Worm (Caenorhabditis elegans) whole organism, L3 larva: ENCODE measurements around the gene ilkp-1.

ENCODE experiments used
- R02D3.7 ChIP-seq: fragments of 150-350 bp; optimal IDR thresholded peaks from 2 replicates; lab custom pipeline; 2014; ENCODE audit warnings: missing biosample characterization, missing genetic modification characterization
- ZK546.5 ChIP-seq: sonication (generic microtip); optimal IDR thresholded peaks from 2 replicates; lab custom pipeline; 2017; ENCODE audit warnings: missing biosample characterization, missing genetic modification characterization
- aly-2 ChIP-seq: fragments of 150-350 bp; optimal IDR thresholded peaks from 2 replicates; lab custom pipeline; 2014; ENCODE audit warnings: missing biosample characterization, missing genetic modification characterization
- ceh-16 ChIP-seq: sonication (generic microtip); optimal IDR thresholded peaks from 2 replicates; lab custom pipeline; 2017; ENCODE audit warnings: missing biosample characterization, missing genetic modification characterization
- ceh-28 ChIP-seq: fragments of 150-350 bp; optimal IDR thresholded peaks from 2 replicates; lab custom pipeline; 2014; ENCODE audit warnings: missing biosample characterization, missing genetic modification reagents, missing genetic modification characterization
- ceh-82 ChIP-seq: fragments of 150-350 bp; optimal IDR thresholded peaks from 2 replicates; lab custom pipeline; 2014; ENCODE audit warnings: missing biosample characterization, missing genetic modification characterization
- ceh-9 ChIP-seq: sonication (generic microtip); optimal IDR thresholded peaks from 2 replicates; lab custom pipeline; 2018; ENCODE audit warnings: missing biosample characterization, missing genetic modification characterization
- egl-27 ChIP-seq: sonication (generic microtip); optimal IDR thresholded peaks from 4 replicates; lab custom pipeline; 2017; ENCODE audit warnings: missing biosample characterization, missing genetic modification reagents, missing genetic modification characterization
- egl-5 ChIP-seq: fragments of 150-350 bp; optimal IDR thresholded peaks from 2 replicates; lab custom pipeline; 2017; ENCODE audit warnings: missing biosample characterization, missing genetic modification reagents, missing genetic modification characterization, inconsistent platforms
- elt-1 ChIP-seq: fragments of 150-350 bp; optimal IDR thresholded peaks from 2 replicates; lab custom pipeline; 2014; ENCODE audit warnings: missing biosample characterization, missing genetic modification characterization
- elt-3 ChIP-seq, 3 experiments: fragments of 150-350 bp in 1 of 3; sonication (generic microtip) in 2 of 3; optimal IDR thresholded peaks; 2 replicates in 2 of 3; 4 replicates in 1 of 3; lab custom pipeline; 2014 to 2017; ENCODE audit warnings: missing biosample characterization in 3 of 3, missing genetic modification characterization in 3 of 3
- fkh-10 ChIP-seq: sonication (generic microtip); optimal IDR thresholded peaks from 2 replicates; lab custom pipeline; 2017; ENCODE audit warnings: missing biosample characterization, missing genetic modification reagents, missing genetic modification characterization
- fkh-2 ChIP-seq: fragments of 150-350 bp; optimal IDR thresholded peaks from 2 replicates; lab custom pipeline; 2014; ENCODE audit warnings: missing biosample characterization, missing genetic modification reagents, missing genetic modification characterization
- jun-1 ChIP-seq: fragments of 150-350 bp; optimal IDR thresholded peaks from 2 replicates; lab custom pipeline; 2014; ENCODE audit warnings: missing biosample characterization, missing genetic modification reagents, missing genetic modification characterization
- lsy-12 ChIP-seq: sonication (generic microtip); optimal IDR thresholded peaks from 2 replicates; lab custom pipeline; 2016; ENCODE audit warnings: mild to moderate bottlenecking, missing genetic modification characterization, missing compliant biosample characterization
- mdl-1 ChIP-seq: fragments of 150-350 bp; optimal IDR thresholded peaks from 2 replicates; lab custom pipeline; 2014; ENCODE audit warnings: missing biosample characterization, missing genetic modification characterization
- mml-1 ChIP-seq: fragments of 150-350 bp; sonication (generic microtip); optimal IDR thresholded peaks from 3 replicates; lab custom pipeline; 2014; ENCODE audit warnings: missing biosample characterization, missing genetic modification characterization
- nfya-1 ChIP-seq: sonication (generic microtip); optimal IDR thresholded peaks from 2 replicates; lab custom pipeline; 2017; ENCODE audit warnings: missing genetic modification characterization, mild to moderate bottlenecking, missing compliant biosample characterization, antibody characterized with exemption, moderate library complexity; ENCODE audit not compliant: insufficient read depth
- nhr-11 ChIP-seq: fragments of 150-350 bp; optimal IDR thresholded peaks from 2 replicates; lab custom pipeline; 2014; ENCODE audit warnings: missing biosample characterization, missing genetic modification characterization
- nhr-12 ChIP-seq: fragments of 150-350 bp; optimal IDR thresholded peaks from 2 replicates; lab custom pipeline; 2014; ENCODE audit warnings: missing biosample characterization, missing genetic modification characterization
- nhr-23 ChIP-seq: fragments of 150-350 bp; optimal IDR thresholded peaks from 2 replicates; lab custom pipeline; 2014; ENCODE audit warnings: missing biosample characterization, missing genetic modification reagents, missing genetic modification characterization
- nhr-237 ChIP-seq: fragments of 150-350 bp; optimal IDR thresholded peaks from 2 replicates; lab custom pipeline; 2014; ENCODE audit warnings: missing biosample characterization, missing genetic modification characterization
- nhr-43 ChIP-seq: sonication (generic microtip); optimal IDR thresholded peaks from 2 replicates; lab custom pipeline; 2016; ENCODE audit warnings: mild to moderate bottlenecking, missing genetic modification characterization, missing compliant biosample characterization; ENCODE audit not compliant: poor library complexity, severe bottlenecking
- nhr-67 ChIP-seq: fragments of 150-350 bp; optimal IDR thresholded peaks from 2 replicates; lab custom pipeline; 2014; ENCODE audit warnings: missing biosample characterization, missing genetic modification characterization
- nhr-77 ChIP-seq: fragments of 150-350 bp; optimal IDR thresholded peaks from 2 replicates; lab custom pipeline; 2014; ENCODE audit warnings: missing biosample characterization, missing genetic modification characterization
- pha-4 ChIP-seq: fragments of 150-350 bp; optimal IDR thresholded peaks from 2 replicates; lab custom pipeline; 2014; ENCODE audit warnings: missing biosample characterization, missing genetic modification reagents, missing genetic modification characterization
- pqm-1 ChIP-seq: fragments of 150-350 bp; optimal IDR thresholded peaks from 2 replicates; lab custom pipeline; 2017; ENCODE audit warnings: missing biosample characterization, missing genetic modification characterization, inconsistent platforms
- skn-1 ChIP-seq: fragments of 150-350 bp; optimal IDR thresholded peaks from 2 replicates; lab custom pipeline; 2014; ENCODE audit warnings: missing biosample characterization, missing genetic modification characterization
- snpc-4 ChIP-seq: fragments of 150-350 bp; optimal IDR thresholded peaks from 2 replicates; lab custom pipeline; 2014; ENCODE audit warnings: missing biosample characterization, missing genetic modification characterization
- tbx-2 ChIP-seq: sonication (generic microtip); optimal IDR thresholded peaks from 2 replicates; lab custom pipeline; 2016; ENCODE audit warnings: mild to moderate bottlenecking, missing genetic modification characterization, missing compliant biosample characterization
- unc-39 ChIP-seq: sonication (generic microtip); optimal IDR thresholded peaks from 4 replicates; lab custom pipeline; 2017; ENCODE audit warnings: missing biosample characterization, missing genetic modification characterization
- zag-1 ChIP-seq: fragments of 150-350 bp; optimal IDR thresholded peaks from 2 replicates; lab custom pipeline; 2014; ENCODE audit warnings: missing biosample characterization, missing genetic modification characterization
- ztf-11 ChIP-seq: fragments of 150-350 bp; optimal IDR thresholded peaks from 2 replicates; lab custom pipeline; 2014; ENCODE audit warnings: missing biosample characterization, missing genetic modification characterization
- ztf-4 ChIP-seq: fragments of 150-350 bp; optimal IDR thresholded peaks from 2 replicates; lab custom pipeline; 2014; ENCODE audit warnings: missing biosample characterization, missing genetic modification characterization

Gene ilkp-1

DNA sequence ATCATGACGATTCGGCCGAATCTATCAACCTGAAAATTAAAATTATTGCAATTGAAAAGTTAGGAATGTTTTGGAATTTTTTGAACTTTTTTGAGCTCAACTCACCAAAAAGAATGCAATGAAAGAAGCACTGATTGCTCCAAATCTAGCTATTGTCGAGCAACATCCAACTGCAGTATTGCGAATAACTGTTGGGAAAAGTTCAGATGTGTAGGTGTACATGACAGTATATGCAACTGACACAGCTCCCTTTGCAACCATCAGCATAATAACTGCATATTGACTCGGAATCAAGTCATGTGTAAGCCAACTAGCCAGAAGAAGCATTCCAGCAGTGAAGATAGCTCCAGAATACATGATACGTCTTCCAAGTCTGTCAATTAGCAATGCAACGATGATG lies 2.5 kb downstream of the ilkp-1 start:
- TF ChIP-seq nhr-77 (tag; lab: Kevin White, UChicago): no peak
- no peak for TF ChIP-seq nfya-1 (tag; lab: Kevin White, UChicago)
- no peak for TF ChIP-seq snpc-4 (tag; lab: Kevin White, UChicago)
- no peak for TF ChIP-seq fkh-2 (tag; lab: Kevin White, UChicago)
- TF ChIP-seq lsy-12 (tag; lab: Kevin White, UChicago): no peak
- no peak for TF ChIP-seq zag-1
- no peak for TF ChIP-seq nhr-67 (tag; lab: Kevin White, UChicago)
- no peak for TF ChIP-seq ztf-4 (tag; lab: Kevin White, UChicago)
- TF ChIP-seq ceh-9 (tag; lab: Kevin White, UChicago): no peak
- no peak for TF ChIP-seq egl-27 (tag; lab: Kevin White, UChicago)
- no peak for TF ChIP-seq ceh-28

DNA sequence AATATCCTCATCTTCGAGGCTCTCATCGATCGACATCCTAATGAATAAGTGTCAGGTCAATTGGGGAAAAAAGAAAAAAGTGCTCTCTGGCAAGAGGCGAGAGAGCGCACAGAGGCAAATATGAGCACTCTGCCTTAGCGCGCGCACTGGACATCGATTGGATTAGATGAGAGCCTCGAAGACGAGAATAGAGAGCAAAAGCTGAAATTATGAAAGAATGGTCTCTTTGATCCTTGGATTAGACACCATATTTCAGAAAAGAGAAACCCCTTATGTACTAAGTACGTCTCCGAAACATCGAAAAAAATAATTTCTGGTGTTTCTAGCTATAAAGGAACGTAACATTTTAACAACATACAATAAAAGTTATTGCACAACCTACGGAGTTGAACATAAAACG lies 5.2 kb downstream of the ilkp-1 start, which contains the start of gene F45E10.2:
F45E10.2 (minus strand) TSS at position 101 of the 400 bp plus-strand sequence.
- TF ChIP-seq elt-1 (tag; lab: Kevin White, UChicago) (no peak), nhr-12 (tag; lab: Kevin White, UChicago) (no peak), zag-1 (no peak), egl-27 (tag; lab: Kevin White, UChicago) (no peak), ZK546.5 (tag; lab: Kevin White, UChicago) (no peak), ceh-82 (tag; lab: Kevin White, UChicago) (no peak), unc-39 (tag; lab: Kevin White, UChicago) (no peak), pha-4 (tag; lab: Kevin White, UChicago) (no peak), aly-2 (tag; lab: Kevin White, UChicago) (no peak), R02D3.7 (no peak), ztf-11 (tag; lab: Kevin White, UChicago) (no peak), fkh-2 (tag; lab: Kevin White, UChicago) (no peak), ceh-16 (tag; lab: Kevin White, UChicago) (no peak), elt-3 (tag; optimal IDR thresholded peaks at IDR 0.05; lab: Kevin White, UChicago) (no peak), nhr-43 (tag; lab: Kevin White, UChicago) (no peak)

- no peak for TF ChIP-seq skn-1 (tag; lab: Kevin White, UChicago)
- peak; percentile 30 for TF ChIP-seq nhr-23
Observed at ce11 chrII:11057256-11057655, 7.2 kb downstream of the ilkp-1 start.

DNA sequence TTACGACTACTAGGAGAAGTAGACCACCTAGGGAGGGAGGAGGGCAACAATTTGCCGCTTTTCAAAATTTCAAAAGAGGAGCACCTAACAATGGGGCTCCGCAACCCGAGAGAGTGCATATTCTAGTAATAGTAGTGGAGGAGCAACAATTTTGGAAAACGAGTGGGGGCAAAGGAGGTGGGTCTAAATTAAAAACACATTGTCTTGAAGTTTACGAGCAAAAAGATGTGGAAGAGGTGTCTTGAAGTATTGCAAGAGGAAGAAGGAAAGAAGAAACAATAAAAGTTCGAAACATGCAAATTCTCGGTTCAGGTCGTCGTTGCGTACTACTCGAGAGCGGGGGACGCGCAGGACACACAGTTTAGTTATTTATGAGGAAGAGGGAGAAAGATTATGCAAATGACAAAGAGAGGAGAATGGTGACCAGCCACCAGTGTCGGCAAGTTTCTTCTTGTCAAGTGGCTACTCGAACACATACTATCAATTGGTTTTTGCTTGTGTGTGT lies 14.2 kb downstream of the ilkp-1 start:
- TF ChIP-seq nhr-12 (tag; lab: Kevin White, UChicago) (no peak), ceh-9 (tag; lab: Kevin White, UChicago) (no peak), mml-1 (no peak), egl-27 (tag; lab: Kevin White, UChicago) (no peak), tbx-2 (tag; lab: Kevin White, UChicago) (no peak), egl-5 (tag; lab: Kevin White, UChicago) (no peak), nhr-67 (tag; lab: Kevin White, UChicago) (no peak), jun-1 (tag; lab: Kevin White, UChicago) (no peak), snpc-4 (tag; lab: Kevin White, UChicago) (no peak), pha-4 (tag; lab: Kevin White, UChicago) (no peak), fkh-2 (tag; lab: Kevin White, UChicago) (no peak), skn-1 (tag; lab: Kevin White, UChicago) (no peak), nhr-237 (no peak), elt-1 (tag; lab: Kevin White, UChicago) (no peak)

DNA sequence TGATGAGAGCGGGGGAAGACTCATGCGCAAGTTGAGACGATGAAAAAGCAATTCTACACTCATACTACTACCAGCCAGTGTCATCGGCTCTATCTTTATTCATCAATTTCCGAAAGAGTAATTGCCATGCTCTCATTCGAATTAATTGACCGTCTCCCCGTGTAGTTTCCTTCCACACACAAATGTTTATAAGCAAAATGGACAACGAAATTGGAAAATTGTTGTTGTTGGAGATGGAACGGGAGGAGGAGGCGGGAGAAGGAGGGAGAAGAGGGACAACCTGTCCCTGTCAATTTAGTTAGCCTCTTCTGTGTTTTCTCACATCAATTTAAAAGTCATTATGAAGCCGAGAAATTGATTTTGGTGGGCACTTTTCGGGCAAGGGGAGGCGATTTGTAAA lies 22.5 kb downstream of the ilkp-1 start:
- TF ChIP-seq fkh-10 (no peak), elt-1 (tag; lab: Kevin White, UChicago) (no peak), nhr-67 (tag; lab: Kevin White, UChicago) (no peak), nfya-1 (tag; lab: Kevin White, UChicago) (no peak), nhr-12 (tag; lab: Kevin White, UChicago) (no peak), egl-27 (tag; lab: Kevin White, UChicago) (no peak), unc-39 (tag; lab: Kevin White, UChicago) (no peak), R02D3.7 (no peak), mdl-1 (tag; lab: Kevin White, UChicago) (no peak), pqm-1 (no peak), nhr-11 (tag; lab: Kevin White, UChicago) (no peak), ceh-28 (no peak), mml-1 (no peak), lsy-12 (tag; lab: Kevin White, UChicago) (no peak), fkh-2 (tag; lab: Kevin White, UChicago) (no peak), pha-4 (tag; lab: Kevin White, UChicago) (no peak), ceh-16 (tag; lab: Kevin White, UChicago) (no peak), nhr-23 (no peak)
